Fruit fly (Drosophila melanogaster) whole organism, embryonic: ENCODE data around the gene Cyp313a4.

Experiments
- BEAF-32 ChIP-seq: fragments of 200-800 bp; sonication (Bioruptor generic); optimal IDR thresholded peaks from 3 replicates; lab custom pipeline; 2017; ENCODE audit warnings: missing biosample characterization, missing genetic modification characterization, mild to moderate bottlenecking, moderate library complexity, missing genetic modification reagents
- CG13287 ChIP-seq: fragments of 200-800 bp; sonication (Bioruptor generic); IDR thresholded peaks from 2 replicates; pipeline ENCODE4 v1.3.6; 2022; ENCODE audit warnings: missing biosample characterization, missing genetic modification characterization; ENCODE audit not compliant: partially characterized antibody
- CG14860 ChIP-seq: fragments of 200-800 bp; sonication (Bioruptor generic); IDR thresholded peaks from 3 replicates; pipeline ENCODE4 v1.3.6; 2022; ENCODE audit warnings: missing biosample characterization, missing genetic modification characterization; ENCODE audit not compliant: partially characterized antibody
- CG15601 ChIP-seq: fragments of 200-800 bp; sonication (Bioruptor generic); optimal IDR thresholded peaks from 3 replicates; lab custom pipeline; 2019; ENCODE audit warnings: missing biosample characterization, mild to moderate bottlenecking, missing genetic modification characterization, moderate library complexity
- CG15696 ChIP-seq: fragments of 200-800 bp; sonication (Bioruptor generic); optimal IDR thresholded peaks from 2 replicates; lab custom pipeline; 2019; ENCODE audit warnings: missing biosample characterization, mild to moderate bottlenecking, missing genetic modification characterization, moderate library complexity
- CG1603 ChIP-seq: fragments of 200-800 bp; sonication (Bioruptor generic); optimal IDR thresholded peaks from 2 replicates; lab custom pipeline; 2019; ENCODE audit warnings: missing biosample characterization, mild to moderate bottlenecking, missing genetic modification characterization, moderate library complexity
- CG17568 ChIP-seq: fragments of 200-800 bp; sonication (Bioruptor generic); optimal IDR thresholded peaks from 2 replicates; lab custom pipeline; 2018; ENCODE audit warnings: missing biosample characterization, mild to moderate bottlenecking, missing genetic modification characterization, moderate library complexity
- CG18011 ChIP-seq: fragments of 200-800 bp; sonication (Bioruptor generic); optimal IDR thresholded peaks from 2 replicates; lab custom pipeline; 2017; ENCODE audit warnings: missing biosample characterization, missing genetic modification characterization, mild to moderate bottlenecking, moderate library complexity, missing genotype
- CG18262 ChIP-seq: fragments of 200-800 bp; optimal IDR thresholded peaks from 3 replicates; lab custom pipeline; 2019; ENCODE audit warnings: missing biosample characterization, mild to moderate bottlenecking, missing genetic modification characterization, moderate library complexity
- CG1832 ChIP-seq: fragments of 200-800 bp; sonication (Bioruptor generic); optimal IDR thresholded peaks from 2 replicates; lab custom pipeline; 2017; ENCODE audit warnings: missing biosample characterization, mild to moderate bottlenecking, missing genetic modification characterization, inconsistent platforms
- CG2199 ChIP-seq: fragments of 200-800 bp; sonication (Bioruptor generic); IDR thresholded peaks from 3 replicates; pipeline ENCODE4 v1.3.6; 2022; ENCODE audit warnings: missing biosample characterization, missing genetic modification characterization
- CG2875 ChIP-seq: fragments of 200-800 bp; sonication (Bioruptor generic); optimal IDR thresholded peaks from 2 replicates; lab custom pipeline; 2017; ENCODE audit warnings: missing biosample characterization, mild to moderate bottlenecking, missing genetic modification characterization, missing genetic modification reagents
- CG33557 ChIP-seq: fragments of 200-800 bp; sonication (Bioruptor generic); optimal IDR thresholded peaks from 2 replicates; lab custom pipeline; 2019; ENCODE audit warnings: missing biosample characterization, mild to moderate bottlenecking, missing genetic modification characterization, moderate library complexity
- CG3995 ChIP-seq: fragments of 200-800 bp; sonication (Bioruptor generic); optimal IDR thresholded peaks from 3 replicates; lab custom pipeline; 2016; ENCODE audit warnings: missing biosample characterization, missing genetic modification characterization
- CG4360 ChIP-seq: fragments of 200-800 bp; sonication (Bioruptor generic); IDR thresholded peaks from 2 replicates; pipeline ENCODE4 v1.3.6; 2022; ENCODE audit warnings: missing biosample characterization, missing genetic modification characterization
- CG5180 ChIP-seq: fragments of 200-800 bp; sonication (Bioruptor generic); optimal IDR thresholded peaks from 3 replicates; lab custom pipeline; 2017; ENCODE audit warnings: missing biosample characterization, missing genetic modification characterization, mild to moderate bottlenecking, moderate library complexity, missing genetic modification reagents
- CG6689 ChIP-seq: fragments of 200-800 bp; sonication (Bioruptor generic); IDR thresholded peaks from 2 replicates; pipeline ENCODE4 v1.3.6; 2022; ENCODE audit warnings: missing biosample characterization, missing genetic modification characterization
- CG6813 ChIP-seq: fragments of 200-800 bp; sonication (Bioruptor generic); optimal IDR thresholded peaks from 2 replicates; lab custom pipeline; 2017; ENCODE audit warnings: missing biosample characterization, missing genetic modification characterization, mild to moderate bottlenecking, moderate library complexity, missing genetic modification reagents
- CG7556 ChIP-seq: fragments of 200-800 bp; sonication (Bioruptor generic); optimal IDR thresholded peaks from 2 replicates; lab custom pipeline; 2017; ENCODE audit warnings: missing biosample characterization, mild to moderate bottlenecking, missing genetic modification characterization
- CG7839 ChIP-seq: fragments of 200-800 bp; sonication (Bioruptor generic); optimal IDR thresholded peaks from 3 replicates; lab custom pipeline; 2018; ENCODE audit warnings: missing biosample characterization, mild to moderate bottlenecking, missing genetic modification characterization, moderate library complexity
- CG8478 ChIP-seq: fragments of >200 bp; optimal IDR thresholded peaks from 2 replicates; lab custom pipeline; 2018
- CG9797 ChIP-seq: fragments of 200-800 bp; sonication (Bioruptor generic); optimal IDR thresholded peaks from 3 replicates; lab custom pipeline; 2018; ENCODE audit warnings: missing biosample characterization, mild to moderate bottlenecking, missing genetic modification characterization
- Chrac-16 ChIP-seq: fragments of 200-800 bp; sonication (Bioruptor generic); optimal IDR thresholded peaks from 3 replicates; lab custom pipeline; 2016; ENCODE audit warnings: missing biosample characterization, missing genetic modification characterization
- D19B ChIP-seq: fragments of 200-800 bp; sonication (Bioruptor generic); optimal IDR thresholded peaks from 2 replicates; lab custom pipeline; 2017; ENCODE audit warnings: missing biosample characterization, mild to moderate bottlenecking, missing genetic modification characterization
- Dref ChIP-seq: fragments of 200-800 bp; sonication (Bioruptor generic); IDR thresholded peaks from 2 replicates; pipeline ENCODE4 v1.3.6; 2022; ENCODE audit warnings: missing biosample characterization, missing genetic modification characterization
- Fer1 ChIP-seq: fragments of 200-800 bp; sonication (Bioruptor generic); optimal IDR thresholded peaks from 2 replicates; lab custom pipeline; 2017; ENCODE audit warnings: missing biosample characterization, mild to moderate bottlenecking, missing genetic modification characterization
- Gsc ChIP-seq: fragments of 200-800 bp; sonication (Bioruptor generic); IDR thresholded peaks from 2 replicates; pipeline ENCODE4 v1.3.6; 2022; ENCODE audit warnings: missing biosample characterization, missing genetic modification characterization
- HLH54F ChIP-seq: fragments of 200-800 bp; sonication (Bioruptor generic); optimal IDR thresholded peaks from 3 replicates; lab custom pipeline; 2016; ENCODE audit warnings: missing biosample characterization, missing genetic modification characterization
- Hr78 ChIP-seq, 2 experiments: fragments of 200-800 bp in 1 of 2; fragments of >200 bp in 1 of 2; sonication (Bioruptor generic) in 1 of 2; optimal IDR thresholded peaks; 2 replicates each; lab custom pipeline; 2017 to 2019; ENCODE audit warnings: missing biosample characterization in 2 of 2, missing genetic modification characterization in 2 of 2, mild to moderate bottlenecking in 1 of 2, moderate library complexity in 1 of 2
- Myb ChIP-seq: fragments of 200-800 bp; sonication (Bioruptor generic); optimal IDR thresholded peaks from 2 replicates; lab custom pipeline; 2016; ENCODE audit warnings: missing biosample characterization, missing genetic modification characterization
- Sox102F ChIP-seq: fragments of 200-800 bp; sonication (Bioruptor generic); optimal IDR thresholded peaks from 2 replicates; lab custom pipeline; 2018; ENCODE audit warnings: missing biosample characterization, mild to moderate bottlenecking, missing genetic modification characterization, moderate library complexity
- Stat92E ChIP-seq, 3 experiments: fragments of >200 bp in 2 of 3; fragments of 200-800 bp in 1 of 3; sonication (Bioruptor generic) in 1 of 3; optimal IDR thresholded peaks; 2 replicates each; lab custom pipeline; 2017 to 2019; ENCODE audit warnings: missing biosample characterization in 3 of 3, missing genetic modification characterization in 3 of 3, mild to moderate bottlenecking in 1 of 3, moderate library complexity in 1 of 3
- ase ChIP-seq: fragments of 200-800 bp; sonication (Bioruptor generic); IDR thresholded peaks from 3 replicates; pipeline ENCODE4 v1.3.6; 2022; ENCODE audit warnings: missing biosample characterization, missing genetic modification characterization
- dimm ChIP-seq: fragments of 200-800 bp; sonication (Bioruptor generic); IDR thresholded peaks from 2 replicates; pipeline ENCODE4 v1.3.6; 2022; ENCODE audit warnings: missing biosample characterization, missing genetic modification characterization
- gfzf ChIP-seq: fragments of 200-800 bp; sonication (Bioruptor generic); optimal IDR thresholded peaks from 2 replicates; lab custom pipeline; 2016; ENCODE audit warnings: missing biosample characterization, mild to moderate bottlenecking, missing genetic modification characterization, moderate library complexity
- maf-S ChIP-seq: fragments of 200-800 bp; sonication (Bioruptor generic); optimal IDR thresholded peaks from 2 replicates; lab custom pipeline; 2016; ENCODE audit warnings: missing biosample characterization, missing genetic modification characterization
- mirr ChIP-seq: fragments of 200-800 bp; sonication (Bioruptor generic); optimal IDR thresholded peaks from 3 replicates; lab custom pipeline; 2018; ENCODE audit warnings: missing biosample characterization, mild to moderate bottlenecking, missing genetic modification characterization
- otp ChIP-seq: fragments of 200-800 bp; sonication (Bioruptor generic); IDR thresholded peaks from 3 replicates; pipeline ENCODE4, ENCODE4 v1.3.6; 2022; ENCODE audit warnings: missing biosample characterization, missing genetic modification characterization
- p53 ChIP-seq: fragments of 200-800 bp; sonication (Bioruptor generic); optimal IDR thresholded peaks from 2 replicates; lab custom pipeline; 2016; ENCODE audit warnings: missing biosample characterization, missing genetic modification characterization
- peb ChIP-seq: fragments of 200-800 bp; sonication (Bioruptor generic); IDR thresholded peaks from 2 replicates; pipeline ENCODE4 v1.3.6; 2022; ENCODE audit warnings: missing biosample characterization, missing genetic modification characterization
- run ChIP-seq: fragments of 200-800 bp; sonication (Bioruptor generic); optimal IDR thresholded peaks from 3 replicates; lab custom pipeline; 2018; ENCODE audit warnings: missing biosample characterization, mild to moderate bottlenecking, missing genetic modification characterization
- seq ChIP-seq: fragments of 200-800 bp; sonication (Bioruptor generic); IDR thresholded peaks from 2 replicates; pipeline ENCODE4 v1.3.6; 2022; ENCODE audit warnings: missing biosample characterization, missing genetic modification characterization
- shn ChIP-seq: fragments of 200-800 bp; sonication (Bioruptor generic); optimal IDR thresholded peaks from 3 replicates; lab custom pipeline; 2016; ENCODE audit warnings: missing biosample characterization, missing genetic modification characterization
- slou ChIP-seq: fragments of 200-800 bp; sonication (Bioruptor generic); optimal IDR thresholded peaks from 3 replicates; lab custom pipeline; 2016; ENCODE audit warnings: missing biosample characterization, missing genetic modification characterization
- twi ChIP-seq: fragments of 200-800 bp; optimal IDR thresholded peaks from 2 replicates; lab custom pipeline; 2019; ENCODE audit warnings: missing biosample characterization, mild to moderate bottlenecking, missing genetic modification characterization, moderate library complexity
- tx ChIP-seq: fragments of 200-800 bp; sonication (Bioruptor generic); optimal IDR thresholded peaks from 2 replicates; lab custom pipeline; 2016; ENCODE audit warnings: missing biosample characterization, missing genetic modification characterization
- zen ChIP-seq: fragments of 200-800 bp; sonication (Bioruptor generic); optimal IDR thresholded peaks from 3 replicates; lab custom pipeline; 2018; ENCODE audit warnings: missing biosample characterization, mild to moderate bottlenecking, missing genetic modification characterization, moderate library complexity
- zen2 ChIP-seq: fragments of 200-800 bp; sonication (Bioruptor generic); IDR thresholded peaks from 3 replicates; pipeline ENCODE4 v1.3.6; 2022; ENCODE audit warnings: missing biosample characterization, missing genetic modification characterization; ENCODE audit not compliant: partially characterized antibody

The Cyp313a4 gene

dm6 chr3R:12653511-12654252 lies 27.5 kb downstream of the Cyp313a4 start (continued):
- TF ChIP-seq run (tag; lab: Kevin White, UChicago) (peak; percentile 76), CG18262 (peak; percentile 82), CG5180 (GFP tag; lab: Kevin White, UChicago) (peak; percentile 72), CG1832 (GFP tag; lab: Kevin White, UChicago) (no peak), zen (peak; percentile 28), Sox102F (GFP tag; lab: Kevin White, UChicago) (peak; percentile 95), CG14860 (0 out of 3 replicates have a peak, but pooled peaks have one; percentile 19), CG2875 (GFP tag; lab: Kevin White, UChicago) (peak; percentile 70), p53 (GFP tag; lab: Kevin White, UChicago) (peak; percentile 44), CG9797 (GFP tag; lab: Kevin White, UChicago) (no peak), CG33557 (GFP tag; lab: Kevin White, UChicago) (no peak), peb (GFP tag; lab: Robert Waterston, UW) (peak; percentile 54; the same call in 1 of the 2 replicates), CG18011 (GFP tag; lab: Kevin White, UChicago) (peak; percentile 60), CG4360 (no peak), dimm (GFP tag; lab: Robert Waterston, UW) (peak; percentile 60), CG3995 (GFP tag; lab: Kevin White, UChicago) (peak; percentile 38), CG6689 (GFP tag; lab: Robert Waterston, UW) (peak; percentile 86), Fer1 (GFP tag; lab: Kevin White, UChicago) (peak; percentile 78), CG13287 (GFP tag; lab: Robert Waterston, UW) (peak; percentile 16; the same call in 1 of the 2 replicates), Hr78 (GFP tag; optimal IDR thresholded peaks at IDR 0.05; lab: Kevin White, UChicago) (peak in 1 of 2 experiments; percentile 8), CG2199 (no peak), twi (peak; percentile 33), slou (GFP tag; lab: Kevin White, UChicago) (peak; percentile 17), BEAF-32 (GFP tag; lab: Kevin White, UChicago) (no peak), CG7839 (peak; percentile 89), Dref (GFP tag; lab: Robert Waterston, UW) (no peak), CG8478 (lab: Kevin White, UChicago) (no peak), CG15696 (peak; percentile 30), ase (GFP tag; lab: Robert Waterston, UW) (peak; percentile 74), Myb (GFP tag; lab: Kevin White, UChicago) (peak; percentile 61), shn (GFP tag; lab: Kevin White, UChicago) (peak; percentile 81), gfzf (GFP tag; lab: Kevin White, UChicago) (no peak), CG1603 (peak; percentile 84), CG6813 (GFP tag; lab: Kevin White, UChicago) (peak; percentile 65), HLH54F (GFP tag; lab: Kevin White, UChicago) (peak; percentile 68), Gsc (GFP tag; lab: Robert Waterston, UW) (peak; percentile 78), mirr (GFP tag; lab: Kevin White, UChicago) (no peak), otp (GFP tag; lab: Robert Waterston, UW) (peak; percentile 36; the same call in 1 of the 3 replicates), tx (GFP tag; lab: Kevin White, UChicago) (peak; percentile 72), maf-S (peak; percentile 73), Chrac-16 (peak; percentile 73), seq (GFP tag; lab: Robert Waterston, UW) (peak; percentile 89), CG15601 (tag; lab: Kevin White, UChicago) (peak; percentile 69), CG17568 (GFP tag; lab: Kevin White, UChicago) (peak; percentile 54), Stat92E (GFP tag; optimal IDR thresholded peaks at IDR 0.05; lab: Kevin White, UChicago) (no peak), D19B (peak; percentile 70), CG7556 (GFP tag; lab: Kevin White, UChicago) (peak; percentile 85), zen2 (GFP tag; lab: Robert Waterston, UW) (no peak)
